Worm (Caenorhabditis elegans): ENCODE measurements around the gene mpst-3.
"Not testable (repeated sequence)": the region's sequence is repeated elsewhere in the genome, so short reads cannot be mapped to it uniquely, and the experiment has no call there.

mpst-3 gene

DNA sequence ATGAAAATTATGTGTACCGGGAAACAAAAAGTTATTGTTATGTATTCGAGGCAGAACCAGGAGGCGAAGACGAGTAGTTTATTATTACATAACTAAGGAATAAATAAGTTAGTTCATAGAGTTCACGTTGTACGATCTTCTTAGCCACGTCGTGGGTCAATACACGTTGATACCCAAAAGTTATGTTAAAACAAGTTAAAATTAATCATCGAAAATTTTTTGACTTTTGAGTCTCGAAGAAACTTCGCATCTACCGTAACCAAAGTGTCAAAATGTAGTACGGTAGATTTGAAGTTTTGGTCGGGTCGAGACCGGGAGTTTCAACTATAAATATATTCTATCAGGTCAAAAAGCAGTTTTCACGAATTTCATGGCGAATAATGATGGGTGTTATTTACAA is 18.7 kb upstream of the mpst-3 start, which contains the start of gene ZC412.10:
Gene ZC412.10, minus strand, starts transcription at position 101 of the 400 bp plus-strand sequence.
- not testable (repeated sequence) for TF ChIP-seq lsy-2 (tag; optimal IDR thresholded peaks at IDR 0.05); alr-1 (tag; optimal IDR thresholded peaks at IDR 0.05; ENCODE audit: borderline replicate concordance); nhr-90 (tag; optimal IDR thresholded peaks at IDR 0.05; ENCODE audit: poor library complexity)

DNA sequence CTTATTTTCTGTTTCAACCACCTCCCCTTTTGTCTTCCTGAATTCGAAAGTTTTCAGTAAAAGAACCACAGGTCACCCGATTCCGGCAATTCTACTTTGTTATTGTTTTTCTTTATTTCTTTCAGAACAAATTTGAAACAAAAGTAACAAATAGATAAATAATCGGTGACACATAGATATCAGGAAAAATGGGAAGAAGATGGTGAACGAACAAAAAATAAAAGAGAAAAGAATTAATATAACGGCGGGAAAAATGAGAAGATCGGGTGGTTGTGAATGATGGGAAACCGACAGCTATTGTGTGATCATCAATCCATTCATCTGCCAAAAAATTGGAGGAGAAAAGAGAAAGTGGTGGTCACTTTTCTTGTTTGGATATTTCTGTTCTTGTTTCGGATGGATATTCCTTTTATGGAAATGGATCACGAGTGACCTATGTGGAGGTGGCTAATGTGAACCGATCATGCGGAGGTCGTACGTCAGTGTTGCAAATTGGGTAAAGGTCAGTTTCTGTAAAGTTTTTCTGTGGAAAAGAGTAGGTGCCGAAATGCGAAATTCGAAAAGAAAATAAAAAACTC is 18.1 kb upstream of the mpst-3 start:
- TF ChIP-seq nhr-85 (tag), result peak; percentile 3
- peak; percentile 95 for TF ChIP-seq blmp-1 (tag; optimal IDR thresholded peaks at IDR 0.05)
- TF ChIP-seq unc-30 (tag; optimal IDR thresholded peaks at IDR 0.05), result no peak
- TF ChIP-seq lin-14 (GFP tag; optimal IDR thresholded peaks at IDR 0.05), result peak; percentile 8
- no peak for TF ChIP-seq nhr-71 (tag; optimal IDR thresholded peaks at IDR 0.05)
- TF ChIP-seq mep-1 (tag; optimal IDR thresholded peaks at IDR 0.05), result no peak
- TF ChIP-seq efl-1 (optimal IDR thresholded peaks at IDR 0.05), result no peak
- TF ChIP-seq efl-1 (GFP tag; optimal IDR thresholded peaks at IDR 0.05 in 1 of 2), result peak in 1 of 2 experiments; percentile 73

DNA sequence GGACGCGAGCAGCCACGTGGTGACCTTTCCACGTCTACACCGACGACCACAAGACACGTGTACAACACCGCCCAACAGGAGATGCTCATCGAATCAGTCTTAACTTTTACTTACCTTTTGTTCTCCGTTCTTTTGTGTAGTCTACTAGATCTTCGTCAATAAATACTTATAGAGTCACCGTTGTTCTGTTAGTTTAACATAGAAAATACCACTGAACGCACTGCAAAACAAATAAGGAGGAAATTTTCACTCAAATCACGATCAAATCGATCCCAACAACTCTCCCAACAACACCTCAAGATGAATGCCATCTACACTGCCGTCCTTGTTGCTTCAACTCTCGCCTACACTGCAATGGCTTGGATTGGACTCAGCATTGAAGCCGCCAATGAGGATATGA is 4.7 kb upstream of the mpst-3 start, which contains the start of gene nspa-2:
Gene nspa-2, plus strand, starts transcription at position 301 of the 400 bp plus-strand sequence.
- TF ChIP-seq nhr-76 (tag; optimal IDR thresholded peaks at IDR 0.05); ets-5 (GFP tag; IDR thresholded peaks at IDR 0.05); lin-15B (tag; optimal IDR thresholded peaks at IDR 0.05): not testable (repeated sequence)

DNA sequence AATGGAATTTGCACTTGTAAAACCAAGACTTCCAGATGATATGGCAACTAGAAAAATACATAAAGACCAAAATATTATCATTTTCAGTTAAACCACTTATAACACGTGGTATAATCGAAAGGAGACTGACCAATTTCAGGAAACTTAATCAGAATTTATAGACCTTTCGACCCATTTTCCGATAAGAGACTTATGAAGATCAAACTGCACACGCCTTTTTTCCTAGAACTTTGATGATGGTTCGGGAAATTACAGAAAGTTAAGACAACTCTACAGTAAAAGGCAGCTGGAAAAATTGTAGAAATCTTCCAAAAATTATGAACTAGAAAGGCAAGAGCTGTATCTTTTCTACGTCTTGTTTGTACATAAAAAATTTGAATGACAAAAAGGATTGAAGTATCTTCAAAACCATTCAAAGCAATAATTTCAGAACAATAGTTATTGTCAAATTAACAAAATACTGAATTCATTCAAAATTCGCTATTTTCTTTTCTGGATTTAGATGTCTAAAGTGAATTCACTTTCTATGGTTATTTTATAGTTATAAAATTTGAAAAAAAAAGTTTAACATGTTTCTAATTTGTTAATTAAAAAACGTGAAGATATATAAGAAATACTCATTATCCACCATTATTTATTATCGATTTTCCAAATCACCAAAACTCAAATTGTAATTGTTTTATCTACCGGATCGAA is 1.9 kb upstream of the mpst-3 start, which contains the start of the genes mpst-2 and H12D21.5:
Gene mpst-2, minus strand, starts transcription at position 101 of the 696 bp plus-strand sequence.
Gene H12D21.5, plus strand, starts transcription at position 646 of the 696 bp plus-strand sequence.
- no peak for TF ChIP-seq nhr-90 (tag; optimal IDR thresholded peaks at IDR 0.05; ENCODE audit: poor library complexity)
- TF ChIP-seq sup-37 (GFP tag; optimal IDR thresholded peaks at IDR 0.05), result no peak
- no peak for TF ChIP-seq nhr-237 (tag; optimal IDR thresholded peaks at IDR 0.05)
- TF ChIP-seq pag-3 (tag; optimal IDR thresholded peaks at IDR 0.05; ENCODE audit: borderline replicate concordance, insufficient read depth), result no peak
- no peak for TF ChIP-seq nhr-28 (tag; optimal IDR thresholded peaks at IDR 0.05)

DNA sequence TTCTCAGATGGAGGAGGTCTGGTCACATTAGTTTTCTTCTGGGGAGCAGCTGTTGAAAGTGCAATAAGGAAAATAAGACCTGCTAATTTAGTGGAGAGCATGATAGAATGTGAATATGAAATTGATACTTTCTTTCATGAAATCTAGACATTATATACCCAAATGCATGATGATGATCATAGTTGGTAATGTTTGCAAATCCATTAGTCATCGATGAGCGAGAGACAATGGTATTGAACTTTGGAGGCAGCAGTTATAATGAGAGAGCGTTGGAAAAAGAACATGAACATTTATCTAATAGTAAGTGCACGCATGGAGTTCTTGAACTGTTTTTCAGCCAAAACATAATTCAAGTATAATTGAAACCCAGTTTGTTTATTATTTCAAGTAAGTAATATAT is 2.3 kb downstream of the mpst-3 start, which contains the start of gene H12D21.6:
Gene H12D21.6, minus strand, starts transcription at position 101 of the 400 bp plus-strand sequence.
- no peak for TF ChIP-seq swsn-7 (tag; optimal IDR thresholded peaks at IDR 0.05)
- no peak for TF ChIP-seq efl-3 (GFP tag; optimal IDR thresholded peaks at IDR 0.05)
- no peak for TF ChIP-seq C16A3.4 (tag; optimal IDR thresholded peaks at IDR 0.05)
- TF ChIP-seq irx-1 (tag; optimal IDR thresholded peaks at IDR 0.05), result no peak
- TF ChIP-seq zip-4 (GFP tag; optimal IDR thresholded peaks at IDR 0.05), result no peak
- no peak for TF ChIP-seq tlp-1 (tag; optimal IDR thresholded peaks at IDR 0.05)
- TF ChIP-seq lin-35 (GFP tag; optimal IDR thresholded peaks at IDR 0.05), result no peak
- no peak for TF ChIP-seq nhr-19 (GFP tag; conservative IDR thresholded peaks at IDR 0.05)
- TF ChIP-seq jun-1 (tag; optimal IDR thresholded peaks at IDR 0.05), result no peak
- no peak for TF ChIP-seq ceh-88 (GFP tag; IDR thresholded peaks at IDR 0.05)
- no peak for TF ChIP-seq nhr-20 (tag; optimal IDR thresholded peaks at IDR 0.05)
- no peak for TF ChIP-seq snu-23 (GFP tag; optimal IDR thresholded peaks at IDR 0.05)
- TF ChIP-seq nhr-237 (tag; optimal IDR thresholded peaks at IDR 0.05), result no peak
- TF ChIP-seq fkh-4 (tag; optimal IDR thresholded peaks at IDR 0.05; ENCODE audit: borderline replicate concordance), result no peak
- no peak for TF ChIP-seq unc-98 (GFP tag; IDR thresholded peaks at IDR 0.05)
- no peak for TF ChIP-seq fkh-10 (GFP tag; optimal IDR thresholded peaks at IDR 0.05)
- no peak for TF ChIP-seq nhr-12 (tag; optimal IDR thresholded peaks at IDR 0.05)
- TF ChIP-seq lir-3 (tag; optimal IDR thresholded peaks at IDR 0.05; ENCODE audit: poor library complexity), result no peak
